Fruit fly (Drosophila melanogaster): Measurements from ENCODE around the gene pico.

- TF ChIP-seq Mnt (GFP tag; optimal IDR thresholded peaks at IDR 0.05) (no peak), cic (GFP tag; optimal IDR thresholded peaks at IDR 0.05) (no peak), CG11617 (GFP tag; optimal IDR thresholded peaks at IDR 0.05) (no peak), toe (GFP tag; optimal IDR thresholded peaks at IDR 0.05) (no peak), Crg-1 (GFP tag; optimal IDR thresholded peaks at IDR 0.05) (no peak), ovo (GFP tag; optimal IDR thresholded peaks at IDR 0.05) (no peak), CG12768 (GFP tag; optimal IDR thresholded peaks at IDR 0.05) (no peak), bab1 (GFP tag; optimal IDR thresholded peaks at IDR 0.05) (no peak), CG5204 (GFP tag; optimal IDR thresholded peaks at IDR 0.05) (no peak), Clk (GFP tag; optimal IDR thresholded peaks at IDR 0.05) (no peak), CG7101 (tag; optimal IDR thresholded peaks at IDR 0.05) (no peak), cnc (optimal IDR thresholded peaks at IDR 0.05) (no peak), pad (GFP tag; optimal IDR thresholded peaks at IDR 0.05) (no peak)
These were observed 67.0 kb downstream of the pico start for dm6 chrX:19784875-19785274.
